Fruit fly (Drosophila melanogaster) whole organism, wandering third instar larva: ENCODE results near the gene Rsf1.

Source experiments
- N ChIP-seq: fragments of >200 bp; optimal IDR thresholded peaks from 2 replicates; lab custom pipeline; 2018; ENCODE audit warnings: missing biosample characterization, missing external identifiers, missing genetic modification characterization
- OdsH ChIP-seq: fragments of 200-800 bp; sonication (Bioruptor generic); optimal IDR thresholded peaks from 2 replicates; lab custom pipeline; 2016; ENCODE audit warnings: missing biosample characterization, mild to moderate bottlenecking, missing genetic modification characterization
- dl ChIP-seq, 2 experiments: fragments of 175-275, 200-275 bp in 1 of 2; fragments of 200-275 bp in 1 of 2; sonication (Bioruptor generic); optimal IDR thresholded peaks; lab custom pipeline; 2018; ENCODE audit warnings: mild to moderate bottlenecking in 2 of 2, missing biosample characterization in 2 of 2, missing genetic modification characterization in 2 of 2, moderate library complexity in 2 of 2; ENCODE audit not compliant: partially characterized antibody in 2 of 2, insufficient read depth in 1 of 2
- fru ChIP-seq: fragments of 200-800 bp; sonication (Bioruptor generic); optimal IDR thresholded peaks from 3 replicates; lab custom pipeline; 2016; ENCODE audit warnings: missing biosample characterization, mild to moderate bottlenecking, missing genetic modification characterization
- h ChIP-seq: fragments of 200-800 bp; sonication (Bioruptor generic); optimal IDR thresholded peaks from 3 replicates; lab custom pipeline; 2016; ENCODE audit warnings: missing biosample characterization, mild to moderate bottlenecking, missing genetic modification characterization
- lola ChIP-seq: fragments of >200 bp; optimal IDR thresholded peaks from 2 replicates; lab custom pipeline; 2017; ENCODE audit warnings: missing biosample characterization, missing genetic modification characterization
- psq ChIP-seq: fragments of 200-800 bp; sonication (Bioruptor generic); optimal IDR thresholded peaks from 3 replicates; lab custom pipeline; 2017; ENCODE audit warnings: missing biosample characterization, mild to moderate bottlenecking, missing genetic modification characterization, moderate library complexity
- usp ChIP-seq: fragments of >200 bp; optimal IDR thresholded peaks from 2 replicates; lab custom pipeline; 2017; ENCODE audit warnings: missing biosample characterization, missing genetic modification characterization
- woc ChIP-seq: sonication (Bioruptor generic); optimal IDR thresholded peaks from 2 replicates; lab custom pipeline; 2016; ENCODE audit warnings: missing biosample characterization, mild to moderate bottlenecking, missing genetic modification characterization

- TF ChIP-seq dl (GFP tag; optimal IDR thresholded peaks at IDR 0.05; lab: Kevin White, UChicago; ENCODE audit: insufficient read depth in 1 of 2, partially characterized antibody in 2 of 2) (no peak), h (GFP tag; lab: Kevin White, UChicago) (no peak), usp (GFP tag; lab: Kevin White, UChicago) (no peak), lola (GFP tag; lab: Kevin White, UChicago) (no peak), psq (GFP tag; lab: Kevin White, UChicago) (no peak), woc (GFP tag; lab: Kevin White, UChicago) (peak; percentile 41), fru (GFP tag; lab: Kevin White, UChicago) (no peak), N (GFP tag; lab: Kevin White, UChicago) (no peak), OdsH (GFP tag; lab: Kevin White, UChicago) (no peak)
Observed at dm6 chr2L:10255725-10256158, 7.6 kb downstream of the Rsf1 start, which contains the start of gene CG5676.
